Worm (Caenorhabditis elegans) whole organism, young adult: Measurements from ENCODE around the gene W10D9.1.
A peak's percentile ranks its signal among the peaks of the same experiment; 100 is the strongest.
"Not testable (repeated sequence)": the region's sequence is repeated elsewhere in the genome, so short reads cannot be mapped to it uniquely, and the experiment has no call there.

Experiments used
- F55B11.4 ChIP-seq: sonication (generic microtip); optimal IDR thresholded peaks from 2 replicates; lab custom pipeline; 2016; ENCODE audit warnings: missing compliant biosample characterization, missing genetic modification characterization, borderline replicate concordance; ENCODE audit not compliant: insufficient read depth
- chd-7 ChIP-seq: sonication (generic microtip); optimal IDR thresholded peaks from 2 replicates; lab custom pipeline; 2016; ENCODE audit warnings: mild to moderate bottlenecking, missing genetic modification characterization, moderate library complexity, missing compliant biosample characterization
- madf-10 ChIP-seq: sonication (generic microtip); optimal IDR thresholded peaks from 2 replicates; lab custom pipeline; 2016; ENCODE audit warnings: mild to moderate bottlenecking, missing genetic modification characterization, missing compliant biosample characterization
- madf-6 ChIP-seq: fragments of 200-800 bp; sonication (Bioruptor generic); IDR thresholded peaks from 2 replicates; pipeline ENCODE4 v1.3.6; 2022; ENCODE audit warnings: missing genetic modification reagents, missing genetic modification characterization, missing compliant biosample characterization
- nhr-90 ChIP-seq: sonication (generic microtip); optimal IDR thresholded peaks from 2 replicates; lab custom pipeline; 2016; ENCODE audit warnings: missing genotype, mild to moderate bottlenecking, missing genetic modification characterization, missing compliant biosample characterization
- pha-4 ChIP-seq: fragments of 150-350 bp; sonication (generic microtip); optimal IDR thresholded peaks from 2 replicates; lab custom pipeline; 2014; ENCODE audit warnings: missing biosample characterization, missing genetic modification reagents, missing genetic modification characterization
- repo-1 ChIP-seq: sonication (generic microtip); optimal IDR thresholded peaks from 2 replicates; lab custom pipeline; 2017; ENCODE audit warnings: mild to moderate bottlenecking, missing genetic modification characterization, missing compliant biosample characterization
- snpc-1.3 ChIP-seq: sonication (generic microtip); optimal IDR thresholded peaks from 2 replicates; lab custom pipeline; 2017; ENCODE audit warnings: missing genetic modification characterization, mild to moderate bottlenecking, missing compliant biosample characterization, antibody characterized with exemption, moderate library complexity, missing genotype, missing genetic modification reagents; ENCODE audit not compliant: insufficient read depth
- unc-62 ChIP-seq: fragments of 150-350 bp; optimal IDR thresholded peaks from 2 replicates; lab custom pipeline; 2014; ENCODE audit warnings: missing biosample characterization, missing genetic modification reagents, missing genetic modification characterization
- ztf-18 ChIP-seq: sonication (generic microtip); optimal IDR thresholded peaks from 2 replicates; lab custom pipeline; 2016; ENCODE audit warnings: missing genotype, mild to moderate bottlenecking, missing genetic modification characterization, missing compliant biosample characterization
- ztf-22 ChIP-seq: fragments of 200-800 bp; sonication (Bioruptor generic); optimal IDR thresholded peaks from 2 replicates; lab custom pipeline; 2018; ENCODE audit warnings: mild to moderate bottlenecking, missing genetic modification characterization, moderate library complexity, missing compliant biosample characterization

- TF ChIP-seq repo-1 (tag; lab: Kevin White, UChicago); snpc-1.3; madf-10 (tag; lab: Kevin White, UChicago); unc-62; F55B11.4 (tag; lab: Kevin White, UChicago); chd-7 (tag; lab: Kevin White, UChicago); ztf-22 (GFP tag; lab: Kevin White, UChicago); pha-4 (tag; lab: Kevin White, UChicago); nhr-90 (tag; lab: Kevin White, UChicago): not testable (repeated sequence)
- peak; percentile 87 for TF ChIP-seq ztf-18 (tag; lab: Kevin White, UChicago)
- 0 out of 2 replicates have a peak, but pooled peaks have one; percentile 47 for TF ChIP-seq madf-6 (GFP tag; lab: Robert Waterston, UW)
These were observed 37.9 kb upstream of the W10D9.1 start for ce11 chrII:416808-417207.
